Worm (Caenorhabditis elegans): Measurements from ENCODE around the gene kin-2.

ce11 chrX:6019886-6020469, 42.3 kb upstream of the kin-2 start, which contains the start of gene C09B8.4:
- TF ChIP-seq odd-2 (tag; optimal IDR thresholded peaks at IDR 0.05) (no peak), eyg-1 (tag; optimal IDR thresholded peaks at IDR 0.05) (no peak), hlh-6 (tag; optimal IDR thresholded peaks at IDR 0.05) (no peak), ceh-24 (tag; optimal IDR thresholded peaks at IDR 0.05) (no peak), K09A11.1 (tag; optimal IDR thresholded peaks at IDR 0.05; ENCODE audit: insufficient read depth) (no peak), F13H6.1 (tag; optimal IDR thresholded peaks at IDR 0.05) (no peak), pha-4 (tag; optimal IDR thresholded peaks at IDR 0.05) (no peak), ets-4 (tag; optimal IDR thresholded peaks at IDR 0.05) (no peak), ceh-9 (tag; optimal IDR thresholded peaks at IDR 0.05) (no peak), zip-5 (tag; optimal IDR thresholded peaks at IDR 0.05) (no peak), ref-2 (tag; optimal IDR thresholded peaks at IDR 0.05) (no peak), elt-4 (tag; optimal IDR thresholded peaks at IDR 0.05) (no peak), unc-42 (tag; optimal IDR thresholded peaks at IDR 0.05) (no peak), nhr-11 (tag; optimal IDR thresholded peaks at IDR 0.05) (no peak)
